Worm (Caenorhabditis elegans) whole organism, L4 larva: Measurements from ENCODE around the gene C50B8.4.

Experiments used
- F10B5.3 ChIP-seq: sonication (generic microtip); optimal IDR thresholded peaks from 2 replicates; lab custom pipeline; 2016; ENCODE audit warnings: mild to moderate bottlenecking, missing genetic modification characterization, missing compliant biosample characterization
- T20F7.1 ChIP-seq: fragments of 200-800 bp; sonication (Bioruptor generic); optimal IDR thresholded peaks from 2 replicates; lab custom pipeline; 2018; ENCODE audit warnings: mild to moderate bottlenecking, missing genetic modification characterization, missing compliant biosample characterization
- Y48G9A.11 ChIP-seq: fragments of 200-800 bp; sonication (Bioruptor generic); IDR thresholded peaks from 2 replicates; pipeline ENCODE4 v1.3.6; 2022; ENCODE audit warnings: missing genetic modification reagents, missing genetic modification characterization, missing compliant biosample characterization
- Y5F2A.4 ChIP-seq: fragments of 200-800 bp; sonication (Bioruptor generic); optimal IDR thresholded peaks from 2 replicates; lab custom pipeline; 2018; ENCODE audit warnings: mild to moderate bottlenecking, missing genetic modification characterization, missing compliant biosample characterization
- ZK337.2 ChIP-seq: fragments of 200-800 bp; sonication (Bioruptor generic); IDR thresholded peaks from 2 replicates; pipeline ENCODE4 v1.3.6; 2022; ENCODE audit warnings: missing genetic modification reagents, missing genetic modification characterization, missing compliant biosample characterization
- ZK546.5 ChIP-seq, 2 experiments: sonication (generic microtip); optimal IDR thresholded peaks; 2 replicates each; lab custom pipeline; 2017; ENCODE audit warnings: missing biosample characterization in 2 of 2, missing genetic modification characterization in 2 of 2
- aha-1 ChIP-seq: fragments of 150-350 bp; peaks from one replicate; lab custom pipeline; 2014; ENCODE audit warnings: missing biosample characterization, missing genetic modification characterization
- ama-1 ChIP-seq: fragments of 150-350 bp; optimal IDR thresholded peaks from 2 replicates; lab custom pipeline; 2014; ENCODE audit warnings: inconsistent platforms, mixed read lengths
- arid-1 ChIP-seq: fragments of 200-800 bp; sonication (Bioruptor generic); conservative IDR thresholded peaks from 2 replicates; pipeline ENCODE4 v1.3.6; 2022; ENCODE audit warnings: missing genetic modification reagents, missing genetic modification characterization, missing compliant biosample characterization
- ceh-32 ChIP-seq: sonication (generic microtip); optimal IDR thresholded peaks from 2 replicates; lab custom pipeline; 2016; ENCODE audit warnings: mild to moderate bottlenecking, missing genetic modification characterization, missing compliant biosample characterization; ENCODE audit not compliant: poor library complexity
- ceh-44 ChIP-seq: fragments of 200-800 bp; sonication (Bioruptor generic); IDR thresholded peaks from 2 replicates; pipeline ENCODE4 v1.3.6; 2022; ENCODE audit warnings: missing genetic modification reagents, missing genetic modification characterization, missing compliant biosample characterization
- ceh-62 ChIP-seq: sonication (generic microtip); optimal IDR thresholded peaks from 2 replicates; lab custom pipeline; 2017; ENCODE audit warnings: missing biosample characterization, missing genetic modification characterization
- ceh-82 ChIP-seq: sonication (generic microtip); optimal IDR thresholded peaks from 2 replicates; lab custom pipeline; 2017; ENCODE audit warnings: missing biosample characterization, missing genetic modification characterization
- ces-1 ChIP-seq: fragments of 150-350 bp; sonication (generic microtip); optimal IDR thresholded peaks from 4 replicates; lab custom pipeline; 2014; ENCODE audit warnings: missing biosample characterization, missing genetic modification reagents, missing genetic modification characterization
- cey-2 ChIP-seq: sonication (generic microtip); optimal IDR thresholded peaks from 3 replicates; lab custom pipeline; 2017; ENCODE audit warnings: missing genetic modification characterization, mild to moderate bottlenecking, missing compliant biosample characterization, antibody characterized with exemption, borderline replicate concordance; ENCODE audit not compliant: insufficient read depth
- ctbp-1 ChIP-seq: fragments of 200-800 bp; sonication (Bioruptor generic); IDR thresholded peaks from 2 replicates; pipeline ENCODE4 v1.3.6; 2022; ENCODE audit warnings: missing genetic modification reagents, missing genetic modification characterization, missing compliant biosample characterization
- daf-16 ChIP-seq, 3 experiments: sonication (generic microtip); optimal IDR thresholded peaks; 2 replicates each; lab custom pipeline; 2016 to 2017; ENCODE audit warnings: missing genetic modification characterization in 3 of 3, missing genetic modification reagents in 3 of 3, mild to moderate bottlenecking in 2 of 3, missing compliant biosample characterization in 2 of 3, missing biosample characterization in 1 of 3, moderate library complexity in 1 of 3
- daf-19 ChIP-seq: fragments of 200-800 bp; sonication (Bioruptor generic); conservative IDR thresholded peaks from 2 replicates; pipeline ENCODE4 v1.3.6; 2022; ENCODE audit warnings: missing genetic modification characterization, missing compliant biosample characterization
- daf-8 ChIP-seq: fragments of 200-800 bp; sonication (Bioruptor generic); IDR thresholded peaks from 2 replicates; pipeline ENCODE4 v1.3.6; 2022; ENCODE audit warnings: missing genetic modification characterization, missing compliant biosample characterization
- dmd-6 ChIP-seq: fragments of 200-800 bp; sonication (Bioruptor generic); IDR thresholded peaks from 2 replicates; pipeline ENCODE4 v1.3.6; 2022; ENCODE audit warnings: missing genetic modification reagents, missing genetic modification characterization, missing compliant biosample characterization
- dpl-1 ChIP-seq: fragments of 150-350 bp; optimal IDR thresholded peaks from 2 replicates; lab custom pipeline; 2014; ENCODE audit warnings: missing biosample characterization, missing genetic modification reagents, missing genetic modification characterization
- duxl-1 ChIP-seq: sonication (generic microtip); optimal IDR thresholded peaks from 2 replicates; lab custom pipeline; 2016; ENCODE audit warnings: mild to moderate bottlenecking, missing genetic modification characterization, moderate library complexity, missing compliant biosample characterization; ENCODE audit not compliant: poor library complexity
- hif-1 ChIP-seq, 2 experiments: sonication (generic microtip); optimal IDR thresholded peaks; 2 replicates each; lab custom pipeline; 2016 to 2017; ENCODE audit warnings: missing compliant biosample characterization in 2 of 2, missing genetic modification characterization in 2 of 2, missing genetic modification reagents in 2 of 2, missing genotype in 2 of 2, mild to moderate bottlenecking in 1 of 2
- hlh-30 ChIP-seq: sonication (generic microtip); optimal IDR thresholded peaks from 2 replicates; lab custom pipeline; 2017; ENCODE audit warnings: antibody characterized with exemption, mild to moderate bottlenecking, missing genetic modification characterization, missing compliant biosample characterization; ENCODE audit not compliant: insufficient read depth
- lim-7 ChIP-seq: fragments of 200-800 bp; sonication (Bioruptor generic); IDR thresholded peaks from 2 replicates; pipeline ENCODE4 v1.3.6; 2022; ENCODE audit warnings: missing genetic modification characterization, missing compliant biosample characterization
- lin-13 ChIP-seq: fragments of 150-350 bp; optimal IDR thresholded peaks from 2 replicates; lab custom pipeline; 2014; ENCODE audit warnings: missing biosample characterization, missing genetic modification reagents, missing genetic modification characterization
- lin-15B ChIP-seq: fragments of 150-350 bp; sonication (generic microtip); optimal IDR thresholded peaks from 3 replicates; lab custom pipeline; 2014; ENCODE audit warnings: missing biosample characterization, missing genetic modification characterization
- lin-39 ChIP-seq: fragments of 150-350 bp; optimal IDR thresholded peaks from 2 replicates; lab custom pipeline; 2014; ENCODE audit warnings: missing biosample characterization, missing genetic modification reagents, missing genetic modification characterization
- lsy-2 ChIP-seq, 2 experiments: fragments of 150-350 bp in 1 of 2; sonication (generic microtip) in 1 of 2; optimal IDR thresholded peaks; 2 replicates each; lab custom pipeline; 2014 to 2017; ENCODE audit warnings: missing biosample characterization in 2 of 2, missing genetic modification characterization in 2 of 2
- madf-9 ChIP-seq: fragments of 200-800 bp; sonication (Bioruptor generic); conservative IDR thresholded peaks from 2 replicates; pipeline ENCODE4 v1.3.6; 2022; ENCODE audit warnings: missing genetic modification reagents, missing genetic modification characterization, missing compliant biosample characterization
- mep-1 ChIP-seq: fragments of 150-350 bp; sonication (generic microtip); optimal IDR thresholded peaks from 3 replicates; lab custom pipeline; 2014; ENCODE audit warnings: missing biosample characterization, missing genetic modification characterization
- mes-2 ChIP-seq: sonication (generic microtip); optimal IDR thresholded peaks from 2 replicates; lab custom pipeline; 2016; ENCODE audit warnings: missing genotype, mild to moderate bottlenecking, missing genetic modification characterization, missing compliant biosample characterization; ENCODE audit not compliant: poor library complexity, severe bottlenecking
- mxl-2 ChIP-seq: fragments of 200-800 bp; sonication (Bioruptor generic); conservative IDR thresholded peaks from 2 replicates; pipeline ENCODE4 v1.3.6; 2022; ENCODE audit warnings: missing genetic modification reagents, missing genetic modification characterization, missing compliant biosample characterization
- mxl-3 ChIP-seq: fragments of 200-800 bp; sonication (Bioruptor generic); optimal IDR thresholded peaks from 2 replicates; lab custom pipeline; 2018; ENCODE audit warnings: mild to moderate bottlenecking, missing genetic modification characterization, missing compliant biosample characterization
- nhr-10 ChIP-seq: fragments of 150-350 bp; optimal IDR thresholded peaks from 2 replicates; lab custom pipeline; 2014; ENCODE audit warnings: missing biosample characterization, missing genetic modification characterization
- nhr-11 ChIP-seq: fragments of 150-350 bp; optimal IDR thresholded peaks from 2 replicates; lab custom pipeline; 2014; ENCODE audit warnings: missing biosample characterization, missing genetic modification characterization
- nhr-111 ChIP-seq: fragments of 200-800 bp; sonication (Bioruptor generic); optimal IDR thresholded peaks from 2 replicates; lab custom pipeline; 2018; ENCODE audit warnings: mild to moderate bottlenecking, missing genetic modification characterization, missing compliant biosample characterization
- nhr-237 ChIP-seq: sonication (generic microtip); optimal IDR thresholded peaks from 2 replicates; lab custom pipeline; 2017; ENCODE audit warnings: missing biosample characterization, missing genetic modification characterization
- nhr-48 ChIP-seq: sonication (generic microtip); optimal IDR thresholded peaks from 2 replicates; lab custom pipeline; 2016; ENCODE audit warnings: mild to moderate bottlenecking, missing genetic modification characterization, missing compliant biosample characterization
- php-3 ChIP-seq: fragments of 200-800 bp; sonication (Bioruptor generic); IDR thresholded peaks from 2 replicates; pipeline ENCODE4 v1.3.6; 2022; ENCODE audit warnings: missing genetic modification reagents, missing genetic modification characterization, missing compliant biosample characterization
- set-16 ChIP-seq: fragments of 200-800 bp; sonication (Bioruptor generic); IDR thresholded peaks from 2 replicates; pipeline ENCODE4 v1.3.6; 2022; ENCODE audit warnings: missing genetic modification reagents, missing genetic modification characterization, missing compliant biosample characterization
- skn-1 ChIP-seq: fragments of 150-350 bp; optimal IDR thresholded peaks from 2 replicates; lab custom pipeline; 2014; ENCODE audit warnings: missing biosample characterization, missing genetic modification characterization
- snpc-1.2 ChIP-seq: fragments of 200-800 bp; sonication (Bioruptor generic); IDR thresholded peaks from 2 replicates; pipeline ENCODE4 v1.3.6; 2022; ENCODE audit warnings: missing genetic modification reagents, missing genetic modification characterization, missing compliant biosample characterization
- spr-3 ChIP-seq: fragments of 200-800 bp; sonication (Bioruptor generic); optimal IDR thresholded peaks from 2 replicates; lab custom pipeline; 2018; ENCODE audit warnings: mild to moderate bottlenecking, missing genetic modification characterization, missing compliant biosample characterization
- unc-130 ChIP-seq: sonication (generic microtip); optimal IDR thresholded peaks from 2 replicates; lab custom pipeline; 2016; ENCODE audit warnings: missing genetic modification reagents, missing genetic modification characterization, missing compliant biosample characterization
- unc-39 ChIP-seq: sonication (generic microtip); optimal IDR thresholded peaks from 2 replicates; lab custom pipeline; 2017; ENCODE audit warnings: missing biosample characterization, missing genetic modification characterization
- vab-7 ChIP-seq: fragments of 200-800 bp; sonication (Bioruptor generic); IDR thresholded peaks from 2 replicates; pipeline ENCODE4 v1.3.6; 2022; ENCODE audit warnings: missing genetic modification reagents, missing genetic modification characterization, missing compliant biosample characterization
- zip-2 ChIP-seq: fragments of 150-350 bp; optimal IDR thresholded peaks from 2 replicates; lab custom pipeline; 2014; ENCODE audit warnings: missing biosample characterization, missing genetic modification characterization

Gene C50B8.4

ce11 chrV:13556297-13556696 is 15.5 kb upstream of the C50B8.4 start, which contains the start of gene C56A3.6:
Gene C56A3.6 (minus strand): TSS chrV:13556397.
- TF ChIP-seq arid-1 (GFP tag; lab: Robert Waterston, UW) (no peak), daf-16 (GFP tag; optimal IDR thresholded peaks at IDR 0.05; lab: Kevin White, UChicago) (no peak), daf-16 (tag; optimal IDR thresholded peaks at IDR 0.05; lab: Kevin White, UChicago) (no peak), F10B5.3 (no peak), lim-7 (GFP tag; lab: Robert Waterston, UW) (no peak), ama-1 (lab: Kevin White, UChicago) (no peak)

- TF ChIP-seq snpc-1.2 (GFP tag; lab: Robert Waterston, UW), result no peak
- TF ChIP-seq mxl-3 (GFP tag; lab: Kevin White, UChicago), result peak; percentile 21
- TF ChIP-seq ceh-32 (tag; lab: Kevin White, UChicago), result no peak
- no peak for TF ChIP-seq cey-2 (tag; lab: Kevin White, UChicago)
- no peak for TF ChIP-seq arid-1 (GFP tag; lab: Robert Waterston, UW)
- TF ChIP-seq dmd-6, result peak; percentile 86
- TF ChIP-seq mes-2 (tag; lab: Kevin White, UChicago), result peak; percentile 99
- TF ChIP-seq nhr-48, result peak; percentile 63
- no peak for TF ChIP-seq nhr-11
- no peak for TF ChIP-seq zip-2
- TF ChIP-seq vab-7, result no peak
- peak in 1 of 2 experiments; percentile 89 for TF ChIP-seq hif-1 (tag; optimal IDR thresholded peaks at IDR 0.05; lab: Kevin White, UChicago)
- TF ChIP-seq dpl-1 (GFP tag; lab: Kevin White, UChicago), result peak; percentile 97
- TF ChIP-seq php-3 (GFP tag; lab: Robert Waterston, UW), result no peak
- no peak for TF ChIP-seq nhr-111 (GFP tag; lab: Kevin White, UChicago)
- no peak for TF ChIP-seq mxl-2 (GFP tag; lab: Robert Waterston, UW)
- TF ChIP-seq Y48G9A.11, result peak; percentile 72
- TF ChIP-seq mep-1 (tag; lab: Kevin White, UChicago), result peak; percentile 71
- peak; percentile 80 for TF ChIP-seq T20F7.1 (GFP tag; lab: Kevin White, UChicago)
- no peak for TF ChIP-seq Y5F2A.4 (GFP tag; lab: Kevin White, UChicago)
- no peak for TF ChIP-seq skn-1 (tag; lab: Kevin White, UChicago)
- TF ChIP-seq nhr-10 (tag; lab: Kevin White, UChicago), result no peak
- peak; percentile 76 for TF ChIP-seq madf-9 (GFP tag; lab: Robert Waterston, UW)
- peak; percentile 44 for TF ChIP-seq duxl-1 (tag; lab: Kevin White, UChicago)
- TF ChIP-seq unc-130, result peak; percentile 97
- 0 out of 2 replicates have a peak, but pooled peaks have one; percentile 46 for TF ChIP-seq ceh-44
- TF ChIP-seq ZK337.2 (GFP tag; lab: Robert Waterston, UW), result peak; percentile 87
- no peak for TF ChIP-seq ceh-62 (tag; lab: Kevin White, UChicago)
- TF ChIP-seq ceh-82 (tag; lab: Kevin White, UChicago), result no peak
- TF ChIP-seq lin-13, result no peak
- no peak for TF ChIP-seq lin-39
- TF ChIP-seq ctbp-1 (GFP tag; lab: Robert Waterston, UW), result no peak
- TF ChIP-seq unc-39 (tag; lab: Kevin White, UChicago), result no peak
- TF ChIP-seq spr-3 (GFP tag; lab: Kevin White, UChicago), result peak; percentile 54
- TF ChIP-seq set-16 (GFP tag; lab: Robert Waterston, UW), result no peak
- TF ChIP-seq ces-1 (GFP tag; lab: Kevin White, UChicago), result no peak
- no peak for TF ChIP-seq daf-19
- peak in 1 of 2 experiments; percentile 82 for TF ChIP-seq lsy-2 (tag; optimal IDR thresholded peaks at IDR 0.05; lab: Kevin White, UChicago)
- no peak for TF ChIP-seq lin-15B (tag; lab: Kevin White, UChicago)
- TF ChIP-seq daf-8 (GFP tag; lab: Robert Waterston, UW), result no peak
- TF ChIP-seq nhr-237 (tag; lab: Kevin White, UChicago), result no peak
- TF ChIP-seq aha-1, result peak; percentile 98
- no peak for TF ChIP-seq lim-7 (GFP tag; lab: Robert Waterston, UW)
- no peak for TF ChIP-seq ZK546.5 (tag; optimal IDR thresholded peaks at IDR 0.05; lab: Kevin White, UChicago)
- peak; percentile 69 for TF ChIP-seq hlh-30 (tag; lab: Kevin White, UChicago)
- no peak for TF ChIP-seq F10B5.3
Observed at ce11 chrV:13556746-13557145, 15.1 kb upstream of the C50B8.4 start, which contains the start of gene cav-2. Gene cav-2 (plus strand): TSS chrV:13557104.
